Fruit fly (Drosophila melanogaster) whole organism, prepupa: ENCODE results near the gene CG46280.

Experiments used
- CG10669 ChIP-seq: fragments of 200-800 bp; sonication (Bioruptor generic); optimal IDR thresholded peaks from 3 replicates; lab custom pipeline; 2018; ENCODE audit warnings: missing biosample characterization, mild to moderate bottlenecking, missing genetic modification characterization, moderate library complexity
- CG11294 ChIP-seq: fragments of 200-800 bp; sonication (Bioruptor generic); IDR thresholded peaks from 2 replicates; pipeline ENCODE4 v1.3.6; 2022; ENCODE audit warnings: missing biosample characterization, missing genetic modification characterization
- CG11762 ChIP-seq: fragments of 200-800 bp; sonication (Bioruptor generic); optimal IDR thresholded peaks from 3 replicates; lab custom pipeline; 2016; ENCODE audit warnings: missing biosample characterization, missing genetic modification characterization; ENCODE audit not compliant: insufficient read depth
- CG11902 ChIP-seq: fragments of 200-800 bp; sonication (Bioruptor generic); optimal IDR thresholded peaks from 3 replicates; lab custom pipeline; 2016; ENCODE audit warnings: missing biosample characterization, missing genetic modification characterization
- CG15336 ChIP-seq: fragments of 200-800 bp; sonication (Bioruptor generic); IDR thresholded peaks from 2 replicates; pipeline ENCODE4 v1.3.6; 2022; ENCODE audit warnings: missing biosample characterization, missing genetic modification characterization
- CG16779 ChIP-seq: fragments of 200-800 bp; sonication (Bioruptor generic); optimal IDR thresholded peaks from 3 replicates; lab custom pipeline; 2017; ENCODE audit warnings: missing biosample characterization, mild to moderate bottlenecking, missing genetic modification characterization
- CG3032 ChIP-seq: fragments of 200-800 bp; optimal IDR thresholded peaks from 2 replicates; lab custom pipeline; 2019; ENCODE audit warnings: missing biosample characterization, mild to moderate bottlenecking, missing genetic modification characterization, moderate library complexity
- CG31627 ChIP-seq: fragments of 200-800 bp; sonication (Bioruptor generic); optimal IDR thresholded peaks from 3 replicates; lab custom pipeline; 2016; ENCODE audit warnings: missing biosample characterization, missing genetic modification characterization
- CG34406 ChIP-seq: fragments of 200-800 bp; sonication (Bioruptor generic); optimal IDR thresholded peaks from 3 replicates; lab custom pipeline; 2016; ENCODE audit warnings: missing biosample characterization, missing genetic modification characterization
- CG3919 ChIP-seq: fragments of 200-800 bp; sonication (Bioruptor generic); optimal IDR thresholded peaks from 3 replicates; lab custom pipeline; 2016; ENCODE audit warnings: missing biosample characterization, missing genetic modification characterization
- CG4318 ChIP-seq: fragments of 200-800 bp; sonication (Bioruptor generic); optimal IDR thresholded peaks from 3 replicates; lab custom pipeline; 2017; ENCODE audit warnings: missing biosample characterization, mild to moderate bottlenecking, missing genetic modification characterization
- CG6163 ChIP-seq: fragments of 200-800 bp; sonication (Bioruptor generic); IDR thresholded peaks from 3 replicates; pipeline ENCODE4 v1.3.6; 2022; ENCODE audit warnings: missing biosample characterization, missing genetic modification characterization
- CG6808 ChIP-seq: fragments of 200-800 bp; sonication (Bioruptor generic); optimal IDR thresholded peaks from 3 replicates; lab custom pipeline; 2017; ENCODE audit warnings: missing biosample characterization, missing genetic modification characterization, mild to moderate bottlenecking, moderate library complexity, missing genetic modification reagents
- CG6854 ChIP-seq: fragments of 200-800 bp; sonication (Bioruptor generic); optimal IDR thresholded peaks from 2 replicates; lab custom pipeline; 2017; ENCODE audit warnings: missing biosample characterization, mild to moderate bottlenecking, missing genetic modification characterization
- CG8119 ChIP-seq: fragments of 200-800 bp; sonication (Bioruptor generic); IDR thresholded peaks from 3 replicates; pipeline ENCODE4 v1.3.6; 2022; ENCODE audit warnings: missing biosample characterization, missing genetic modification characterization
- CG8319 ChIP-seq: fragments of 200-800 bp; sonication (Bioruptor generic); optimal IDR thresholded peaks from 3 replicates; lab custom pipeline; 2016; ENCODE audit warnings: missing biosample characterization, missing genetic modification characterization
- CG8632 ChIP-seq: fragments of 200-800 bp; sonication (Bioruptor generic); optimal IDR thresholded peaks from 3 replicates; lab custom pipeline; 2016; ENCODE audit warnings: missing biosample characterization, missing genetic modification characterization
- Eip78C ChIP-seq: fragments of 200-800 bp; sonication (Bioruptor generic); peaks from one replicate; lab custom pipeline; 2016; ENCODE audit warnings: missing biosample characterization, missing genetic modification characterization
- Hr38 ChIP-seq: sonication (Bioruptor generic); optimal IDR thresholded peaks from 2 replicates; lab custom pipeline; 2016; ENCODE audit warnings: missing biosample characterization, missing genetic modification characterization
- Hr4 ChIP-seq: fragments of 200-800 bp; sonication (Bioruptor generic); optimal IDR thresholded peaks from 3 replicates; lab custom pipeline; 2016; ENCODE audit warnings: missing biosample characterization, missing genetic modification characterization
- Smox ChIP-seq: fragments of 200-800 bp; sonication (Bioruptor generic); optimal IDR thresholded peaks from 3 replicates; lab custom pipeline; 2016; ENCODE audit warnings: missing biosample characterization, missing genetic modification characterization
- Sox102F ChIP-seq: fragments of 200-800 bp; sonication (Bioruptor generic); optimal IDR thresholded peaks from 2 replicates; lab custom pipeline; 2016; ENCODE audit warnings: missing biosample characterization, mild to moderate bottlenecking, missing genetic modification characterization
- Sox14 ChIP-seq: fragments of 200-800 bp; sonication (Bioruptor generic); optimal IDR thresholded peaks from 3 replicates; lab custom pipeline; 2016; ENCODE audit warnings: missing biosample characterization, missing genetic modification characterization
- Sox15 ChIP-seq: fragments of 200-800 bp; sonication (Bioruptor generic); optimal IDR thresholded peaks from 3 replicates; lab custom pipeline; 2016; ENCODE audit warnings: missing biosample characterization, missing genetic modification characterization
- achi ChIP-seq: fragments of 200-800 bp; sonication (Bioruptor generic); optimal IDR thresholded peaks from 3 replicates; lab custom pipeline; 2016; ENCODE audit warnings: missing biosample characterization, missing genetic modification characterization
- cyc ChIP-seq: fragments of 200-800 bp; sonication (Bioruptor generic); optimal IDR thresholded peaks from 3 replicates; lab custom pipeline; 2016; ENCODE audit warnings: missing biosample characterization, missing genetic modification characterization
- dac ChIP-seq: fragments of 200-800 bp; sonication (Bioruptor generic); optimal IDR thresholded peaks from 2 replicates; lab custom pipeline; 2017; ENCODE audit warnings: missing biosample characterization, mild to moderate bottlenecking, missing genetic modification characterization
- dsx ChIP-seq: fragments of 200-800 bp; optimal IDR thresholded peaks from 3 replicates; lab custom pipeline; 2019; ENCODE audit warnings: missing biosample characterization, mild to moderate bottlenecking, missing genetic modification characterization, moderate library complexity; ENCODE audit not compliant: poor library complexity, severe bottlenecking
- esn ChIP-seq: fragments of 200-800 bp; sonication (Bioruptor generic); optimal IDR thresholded peaks from 2 replicates; lab custom pipeline; 2016; ENCODE audit warnings: missing biosample characterization, mild to moderate bottlenecking, missing genetic modification characterization, moderate library complexity
- fd85E ChIP-seq: fragments of 200-800 bp; sonication (Bioruptor generic); optimal IDR thresholded peaks from 3 replicates; lab custom pipeline; 2016; ENCODE audit warnings: missing biosample characterization, missing genetic modification characterization
- lz ChIP-seq: fragments of 200-800 bp; sonication (Bioruptor generic); optimal IDR thresholded peaks from 3 replicates; lab custom pipeline; 2016; ENCODE audit warnings: missing biosample characterization, missing genetic modification characterization
- net ChIP-seq: fragments of 200-800 bp; sonication (Bioruptor generic); optimal IDR thresholded peaks from 3 replicates; lab custom pipeline; 2016; ENCODE audit warnings: missing biosample characterization, missing genetic modification characterization
- pdm3 ChIP-seq: fragments of 200-800 bp; sonication (Bioruptor generic); optimal IDR thresholded peaks from 3 replicates; lab custom pipeline; 2016; ENCODE audit warnings: missing biosample characterization, missing genetic modification characterization
- svp ChIP-seq: fragments of 200-800 bp; sonication (Bioruptor generic); peaks from one replicate; lab custom pipeline; 2016; ENCODE audit warnings: missing biosample characterization, missing genetic modification characterization
- vri ChIP-seq: fragments of 200-800 bp; sonication (Bioruptor generic); optimal IDR thresholded peaks from 3 replicates; lab custom pipeline; 2016; ENCODE audit warnings: missing biosample characterization, mild to moderate bottlenecking, missing genetic modification characterization

Gene CG46280

DNA sequence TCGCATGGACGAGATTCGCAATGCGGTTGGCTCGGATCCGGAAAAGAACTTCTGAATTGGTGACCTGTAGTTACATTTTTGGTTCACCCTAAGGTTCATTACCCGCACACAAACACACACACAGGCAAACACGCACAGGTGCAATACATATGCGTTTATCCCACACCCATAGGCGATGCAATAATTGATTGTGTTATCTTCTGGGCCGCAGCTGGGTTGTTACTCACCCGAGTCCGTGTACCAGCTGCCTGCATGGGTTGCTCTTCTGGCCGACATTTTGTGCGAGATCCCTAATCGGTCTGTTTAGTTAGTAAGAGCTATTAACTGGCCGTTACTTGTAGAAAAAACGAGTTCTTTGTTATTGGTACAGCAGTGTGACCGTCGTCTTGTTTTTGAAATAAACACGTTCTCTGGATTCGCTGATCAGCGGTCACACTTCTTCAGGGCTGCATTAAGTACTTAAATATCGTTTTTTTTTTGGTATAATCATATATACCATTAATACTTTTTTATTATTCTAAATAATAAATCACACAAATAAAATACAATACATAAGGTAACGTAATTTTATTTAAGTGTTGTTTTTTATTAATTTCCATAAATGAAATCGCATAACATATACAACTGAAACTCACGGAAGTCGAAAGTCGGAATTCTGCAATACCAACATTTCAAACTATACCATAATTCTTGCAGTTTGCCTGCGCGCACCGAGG, 19.4 kb downstream of the CG46280 start, which contains the start of gene CG8031:
Gene CG8031 (minus strand): TSS at position 406 of the 716 bp plus-strand sequence.
- TF ChIP-seq pdm3 (GFP tag; lab: Kevin White, UChicago) (no peak), CG8319 (GFP tag; lab: Kevin White, UChicago) (peak; percentile 21), CG11902 (GFP tag; lab: Kevin White, UChicago) (no peak), CG4318 (no peak), CG15336 (GFP tag; lab: Robert Waterston, UW) (0 out of 2 replicates have a peak, but pooled peaks have one; percentile 17), Sox14 (GFP tag; lab: Kevin White, UChicago) (peak; percentile 87), Eip78C (peak; percentile 31), lz (GFP tag; lab: Kevin White, UChicago) (no peak), vri (GFP tag; lab: Kevin White, UChicago) (peak; percentile 73), CG6163 (GFP tag; lab: Robert Waterston, UW) (peak; percentile 50; the same call in 1 of the 3 replicates), CG6854 (GFP tag; lab: Kevin White, UChicago) (peak; percentile 2), CG8119 (GFP tag; lab: Robert Waterston, UW) (0 out of 3 replicates have a peak, but pooled peaks have one; percentile 28), svp (GFP tag; lab: Kevin White, UChicago) (no peak), CG34406 (GFP tag; lab: Kevin White, UChicago) (no peak), CG8632 (GFP tag; lab: Kevin White, UChicago) (no peak)
- TF ChIP-seq, all 60 proteins: peak for 8

DNA sequence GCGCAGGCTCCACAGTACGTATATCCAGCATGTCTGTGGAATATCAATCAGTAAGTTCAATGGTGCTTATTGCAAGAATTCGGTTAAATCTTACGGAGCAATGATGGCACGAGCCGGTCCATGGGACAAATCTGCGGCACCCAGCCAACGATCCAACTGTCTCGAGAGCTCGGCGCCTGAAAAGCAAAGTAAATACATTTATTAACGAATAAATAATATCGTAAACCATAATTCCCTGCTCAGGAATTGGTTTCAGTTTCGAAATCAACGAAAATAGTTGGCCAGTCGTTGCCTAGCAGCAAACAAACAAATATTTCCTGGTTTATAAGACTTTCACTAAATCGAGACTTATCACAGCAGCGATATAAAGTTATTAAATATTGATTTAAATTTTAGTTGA, 20.9 kb downstream of the CG46280 start, which contains the start of gene CG11656:
Gene CG11656 (plus strand): TSS at position 301 of the 400 bp plus-strand sequence.
- TF ChIP-seq CG11294 (GFP tag; lab: Robert Waterston, UW) (no peak), svp (GFP tag; lab: Kevin White, UChicago) (no peak), net (GFP tag; lab: Kevin White, UChicago) (no peak), CG3919 (no peak), CG6854 (GFP tag; lab: Kevin White, UChicago) (no peak), Hr38 (GFP tag; lab: Kevin White, UChicago) (no peak), CG10669 (GFP tag; lab: Kevin White, UChicago) (no peak), Smox (GFP tag; lab: Kevin White, UChicago) (no peak), Hr4 (GFP tag; lab: Kevin White, UChicago) (no peak), Sox15 (no peak), dac (no peak), Sox102F (GFP tag; lab: Kevin White, UChicago) (no peak)

DNA sequence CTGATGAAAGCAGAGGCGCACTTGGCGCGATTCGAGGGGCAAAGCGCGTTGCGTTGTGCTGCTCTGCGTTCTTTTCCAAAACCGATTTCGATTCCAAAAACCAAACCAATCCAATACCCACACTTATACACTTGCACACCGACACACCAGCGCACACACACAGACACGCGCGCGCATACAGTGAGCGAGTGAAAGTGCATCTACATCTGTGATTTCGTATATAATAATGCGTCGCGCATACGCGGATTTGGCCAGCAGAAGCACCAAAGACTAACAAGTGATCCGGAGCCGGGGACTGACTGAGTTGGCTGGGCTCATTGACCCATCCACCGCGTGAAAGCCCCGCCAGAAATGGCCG, 32.2 kb downstream of the CG46280 start:
- TF ChIP-seq CG8632 (GFP tag; lab: Kevin White, UChicago) (no peak), CG16779 (tag; lab: Kevin White, UChicago) (no peak), CG6854 (GFP tag; lab: Kevin White, UChicago) (peak; percentile 42)

DNA sequence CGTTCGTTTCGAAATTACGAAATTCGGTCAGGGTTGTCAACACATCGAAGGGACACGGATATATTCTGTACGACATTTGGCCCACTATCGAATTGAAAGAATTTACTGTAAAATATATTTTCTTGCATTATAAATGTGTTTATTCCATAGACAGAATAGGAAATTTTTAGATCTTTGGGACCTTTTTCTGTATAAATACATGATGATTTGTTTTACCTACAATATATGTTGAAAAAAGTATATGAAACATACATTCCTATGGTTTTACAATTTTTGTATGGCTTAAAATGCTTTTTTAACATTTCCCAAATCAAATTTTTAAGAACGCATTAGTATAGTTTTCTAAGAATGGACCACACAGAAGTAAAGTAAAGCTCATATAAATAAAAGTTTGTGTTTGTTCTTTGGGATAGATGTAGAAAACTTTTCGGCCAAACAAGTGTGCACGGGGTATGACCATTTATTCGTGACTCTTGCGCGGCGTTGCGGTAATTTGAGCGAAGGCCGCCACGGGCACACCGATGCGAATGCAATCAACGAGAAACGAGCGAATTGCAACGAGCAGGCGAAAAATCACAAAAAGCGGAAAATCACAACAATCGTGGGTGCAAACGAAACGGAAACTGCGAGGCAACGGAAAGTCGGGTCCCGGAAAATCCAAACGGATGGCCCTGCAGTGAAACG, 32.8 kb downstream of the CG46280 start, which contains the start of the genes CG17327, CG44194 and CG7518:
Gene CG17327 (minus strand): TSS at position 177 of the 684 bp plus-strand sequence.
Gene CG44194 (minus strand): TSS at position 177 of the 684 bp plus-strand sequence.
Gene CG7518 (plus strand): TSS at position 540 of the 684 bp plus-strand sequence.
- TF ChIP-seq CG3032 (tag; lab: Kevin White, UChicago) (peak; percentile 25), CG31627 (peak; percentile 1), cyc (GFP tag; lab: Kevin White, UChicago) (peak; percentile 22), esn (peak; percentile 27), CG6808 (GFP tag; lab: Kevin White, UChicago) (no peak)

DNA sequence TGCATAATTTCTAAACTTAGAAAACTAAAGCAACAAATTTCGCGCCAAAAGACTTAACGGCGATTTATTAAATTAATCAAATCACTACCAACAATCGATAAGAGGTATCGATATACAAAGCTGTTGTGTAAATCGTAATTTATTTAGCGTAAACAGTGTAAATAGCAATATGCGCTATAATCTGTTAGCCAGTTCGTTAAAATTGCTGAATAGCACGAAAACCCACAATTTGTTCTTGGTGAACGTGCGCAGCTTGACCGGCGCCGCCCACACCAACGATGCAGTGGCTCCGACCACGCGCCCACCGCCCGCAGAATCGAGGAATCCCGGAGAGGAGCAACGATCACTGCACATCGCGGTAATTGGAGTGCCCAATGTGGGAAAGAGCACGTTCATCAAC, 34.9 kb downstream of the CG46280 start, which contains the start of gene CG7488:
Gene CG7488 (plus strand): TSS at position 99 of the 400 bp plus-strand sequence.
- TF ChIP-seq CG6163 (GFP tag; lab: Robert Waterston, UW): no peak
- TF ChIP-seq CG11902 (GFP tag; lab: Kevin White, UChicago): no peak
- no peak for TF ChIP-seq CG10669 (GFP tag; lab: Kevin White, UChicago)
- TF ChIP-seq achi: no peak
- no peak for TF ChIP-seq Eip78C
- TF ChIP-seq Sox102F (GFP tag; lab: Kevin White, UChicago): no peak
- TF ChIP-seq CG15336 (GFP tag; lab: Robert Waterston, UW): no peak
- TF ChIP-seq dsx (GFP tag; lab: Kevin White, UChicago): no peak
- no peak for TF ChIP-seq CG11762 (GFP tag; lab: Kevin White, UChicago)
- TF ChIP-seq vri (GFP tag; lab: Kevin White, UChicago): no peak
- TF ChIP-seq fd85E (GFP tag; lab: Kevin White, UChicago): no peak
- TF ChIP-seq Sox15: no peak
- TF ChIP-seq CG6808 (GFP tag; lab: Kevin White, UChicago): no peak
- TF ChIP-seq, all 60 proteins: peak for 0
